Worm (Caenorhabditis elegans): ENCODE results near the gene nspc-16.

nspc-16 gene

ce11 chrX:14563818-14564217 is 40.4 kb downstream of the nspc-16 start:
- TF ChIP-seq snu-23 (GFP tag; optimal IDR thresholded peaks at IDR 0.05) = no peak
- peak; percentile 4 for TF ChIP-seq nhr-71 (tag; optimal IDR thresholded peaks at IDR 0.05)
- TF ChIP-seq nhr-84 (tag; optimal IDR thresholded peaks at IDR 0.05) = no peak
- TF ChIP-seq alr-1 (tag; optimal IDR thresholded peaks at IDR 0.05; ENCODE audit: borderline replicate concordance) = no peak
- TF ChIP-seq C16A3.4 (tag; optimal IDR thresholded peaks at IDR 0.05) = no peak
- no peak for TF ChIP-seq fkh-4 (tag; optimal IDR thresholded peaks at IDR 0.05; ENCODE audit: borderline replicate concordance)
- TF ChIP-seq mab-9 (GFP tag; IDR thresholded peaks at IDR 0.05) = no peak
- peak; percentile 67 for TF ChIP-seq blmp-1 (tag; optimal IDR thresholded peaks at IDR 0.05)
- no peak for TF ChIP-seq elt-3 (tag; optimal IDR thresholded peaks at IDR 0.05)
- no peak for TF ChIP-seq nhr-19 (GFP tag; conservative IDR thresholded peaks at IDR 0.05)
- no peak for TF ChIP-seq sup-37 (GFP tag; optimal IDR thresholded peaks at IDR 0.05)
- no peak for TF ChIP-seq unc-86 (tag; optimal IDR thresholded peaks at IDR 0.05)
- TF ChIP-seq lir-3 (tag; optimal IDR thresholded peaks at IDR 0.05; ENCODE audit: poor library complexity) = no peak
- TF ChIP-seq nhr-85 (tag) = peak; percentile 68
- TF ChIP-seq nhr-11 (tag; optimal IDR thresholded peaks at IDR 0.05) = no peak
- no peak for TF ChIP-seq C34B4.2 (tag; optimal IDR thresholded peaks at IDR 0.05)
- TF ChIP-seq lin-13 (GFP tag; optimal IDR thresholded peaks at IDR 0.05) = no peak

- no peak for TF ChIP-seq zip-4 (GFP tag; optimal IDR thresholded peaks at IDR 0.05)
- no peak for TF ChIP-seq swsn-7 (tag; optimal IDR thresholded peaks at IDR 0.05)
- TF ChIP-seq lin-35 (GFP tag; optimal IDR thresholded peaks at IDR 0.05) = no peak
- no peak for TF ChIP-seq sup-37 (GFP tag; optimal IDR thresholded peaks at IDR 0.05)
- TF ChIP-seq ama-1 (optimal IDR thresholded peaks at IDR 0.05) = no peak
- no peak for TF ChIP-seq nhr-84 (tag; optimal IDR thresholded peaks at IDR 0.05)
- no peak for TF ChIP-seq nhr-12 (tag; optimal IDR thresholded peaks at IDR 0.05)
- TF ChIP-seq nhr-76 (tag; optimal IDR thresholded peaks at IDR 0.05) = no peak
- no peak for TF ChIP-seq unc-86 (tag; optimal IDR thresholded peaks at IDR 0.05)
- TF ChIP-seq unc-30 (tag; optimal IDR thresholded peaks at IDR 0.05) = no peak
- TF ChIP-seq lin-13 (GFP tag; optimal IDR thresholded peaks at IDR 0.05) = no peak
- TF ChIP-seq nhr-71 (tag; optimal IDR thresholded peaks at IDR 0.05) = peak; percentile 38
- TF ChIP-seq snu-23 (GFP tag; optimal IDR thresholded peaks at IDR 0.05) = no peak
- TF ChIP-seq fkh-8 (tag; optimal IDR thresholded peaks at IDR 0.05) = peak; percentile 26
- no peak for TF ChIP-seq ces-1 (GFP tag; optimal IDR thresholded peaks at IDR 0.05)
- no peak for TF ChIP-seq xbp-1 (tag; optimal IDR thresholded peaks at IDR 0.05)
- no peak for TF ChIP-seq efl-1 (optimal IDR thresholded peaks at IDR 0.05)
- TF ChIP-seq efl-1 (GFP tag; optimal IDR thresholded peaks at IDR 0.05 in 1 of 2) = peak in 1 of 2 experiments; percentile 74
- TF ChIP-seq ceh-88 (GFP tag; IDR thresholded peaks at IDR 0.05) = no peak
- no peak for TF ChIP-seq mdl-1 (tag; optimal IDR thresholded peaks at IDR 0.05)
- TF ChIP-seq sox-4 (tag; optimal IDR thresholded peaks at IDR 0.05) = no peak
- no peak for TF ChIP-seq nhr-28 (tag; optimal IDR thresholded peaks at IDR 0.05)
- TF ChIP-seq nhr-85 (tag) = no peak
- 0 out of 2 replicates have a peak, but pooled peaks have one; percentile 15 for TF ChIP-seq nhr-19 (GFP tag; conservative IDR thresholded peaks at IDR 0.05)
- no peak for TF ChIP-seq C16A3.4 (tag; optimal IDR thresholded peaks at IDR 0.05)
- TF ChIP-seq dpl-1 (GFP tag; optimal IDR thresholded peaks at IDR 0.05) = no peak
- no peak for TF ChIP-seq vab-15 (tag; optimal IDR thresholded peaks at IDR 0.05)
- no peak for TF ChIP-seq lin-14 (GFP tag; optimal IDR thresholded peaks at IDR 0.05)
- TF ChIP-seq unc-98 (GFP tag; IDR thresholded peaks at IDR 0.05) = no peak
- no peak for TF ChIP-seq mab-9 (GFP tag; IDR thresholded peaks at IDR 0.05)
Measured at ce11 chrX:14565245-14565644, 41.9 kb downstream of the nspc-16 start.

- no peak for TF ChIP-seq hlh-17 (GFP tag; optimal IDR thresholded peaks at IDR 0.05; ENCODE audit: borderline replicate concordance)
- no peak for TF ChIP-seq nhr-84 (tag; optimal IDR thresholded peaks at IDR 0.05)
- no peak for TF ChIP-seq nhr-11 (tag; optimal IDR thresholded peaks at IDR 0.05)
- no peak for TF ChIP-seq dsc-1 (tag; optimal IDR thresholded peaks at IDR 0.05)
- TF ChIP-seq mef-2 (tag; optimal IDR thresholded peaks at IDR 0.05) = no peak
- no peak for TF ChIP-seq ceh-82 (tag; optimal IDR thresholded peaks at IDR 0.05)
- peak; percentile 66 for TF ChIP-seq lin-39 (tag; optimal IDR thresholded peaks at IDR 0.05)
- peak; percentile 38 for TF ChIP-seq nhr-20 (tag; optimal IDR thresholded peaks at IDR 0.05)
- TF ChIP-seq dpl-1 (GFP tag; optimal IDR thresholded peaks at IDR 0.05) = no peak
- TF ChIP-seq efl-1 (optimal IDR thresholded peaks at IDR 0.05) = no peak
- TF ChIP-seq efl-1 (GFP tag; optimal IDR thresholded peaks at IDR 0.05 in 1 of 2) = no peak
- no peak for TF ChIP-seq ztf-11 (tag; optimal IDR thresholded peaks at IDR 0.05)
- no peak for TF ChIP-seq C16A3.4 (tag; optimal IDR thresholded peaks at IDR 0.05)
- no peak for TF ChIP-seq zag-1 (tag; optimal IDR thresholded peaks at IDR 0.05)
- no peak for TF ChIP-seq lin-35 (GFP tag; optimal IDR thresholded peaks at IDR 0.05)
- peak; percentile 41 for TF ChIP-seq snu-23 (GFP tag; optimal IDR thresholded peaks at IDR 0.05)
- TF ChIP-seq unc-98 (GFP tag; IDR thresholded peaks at IDR 0.05) = no peak
- TF ChIP-seq unc-130 (tag; optimal IDR thresholded peaks at IDR 0.05) = no peak
- peak; percentile 68 for TF ChIP-seq nhr-85 (tag)
- no peak for TF ChIP-seq unc-30 (tag; optimal IDR thresholded peaks at IDR 0.05)
- TF ChIP-seq zip-4 (GFP tag; optimal IDR thresholded peaks at IDR 0.05) = no peak
- no peak for TF ChIP-seq irx-1 (tag; optimal IDR thresholded peaks at IDR 0.05)
- TF ChIP-seq rnt-1 (tag; optimal IDR thresholded peaks at IDR 0.05) = peak; percentile 76
- peak; percentile 62 for TF ChIP-seq nhr-19 (GFP tag; conservative IDR thresholded peaks at IDR 0.05)
- TF ChIP-seq pqm-1 (tag; optimal IDR thresholded peaks at IDR 0.05) = no peak
Measured at ce11 chrX:14566047-14566446, 42.7 kb downstream of the nspc-16 start.
